Worm (Caenorhabditis elegans) whole organism, young adult: ENCODE results near the gene nac-3.

Experiments
- D2030.7 ChIP-seq: fragments of 200-800 bp; sonication (Bioruptor generic); IDR thresholded peaks from 2 replicates; pipeline ENCODE4 v1.3.6; 2022; ENCODE audit warnings: missing genetic modification reagents, missing genetic modification characterization, missing compliant biosample characterization
- hmg-20 ChIP-seq: fragments of 200-800 bp; sonication (Bioruptor generic); IDR thresholded peaks from 2 replicates; pipeline ENCODE4 v1.3.6; 2022; ENCODE audit warnings: missing genetic modification reagents, missing genetic modification characterization, missing compliant biosample characterization
- nfya-2 ChIP-seq: fragments of 200-800 bp; sonication (Bioruptor generic); IDR thresholded peaks from 2 replicates; pipeline ENCODE4 v1.3.6; 2022; ENCODE audit warnings: missing genetic modification reagents, missing genetic modification characterization, missing compliant biosample characterization
- nhr-179 ChIP-seq: sonication (generic microtip); optimal IDR thresholded peaks from 2 replicates; lab custom pipeline; 2016; ENCODE audit warnings: mild to moderate bottlenecking, missing genetic modification characterization, missing compliant biosample characterization
- snpc-4 ChIP-seq, 5 experiments: fragments of 150-350 bp in 1 of 5; sonication (generic microtip) in 4 of 5; optimal IDR thresholded peaks; 2 replicates each; lab custom pipeline; 2014 to 2018; ENCODE audit warnings: missing genetic modification characterization in 5 of 5, missing biosample characterization in 3 of 5, antibody characterized with exemption in 2 of 5, mild to moderate bottlenecking in 2 of 5, missing compliant biosample characterization in 2 of 5, missing genotype in 2 of 5, moderate library complexity in 2 of 5, missing genetic modification reagents in 1 of 5
- unc-62 ChIP-seq: fragments of 150-350 bp; optimal IDR thresholded peaks from 2 replicates; lab custom pipeline; 2014; ENCODE audit warnings: missing biosample characterization, missing genetic modification reagents, missing genetic modification characterization
- ztf-28 ChIP-seq: fragments of 200-800 bp; sonication (Bioruptor generic); IDR thresholded peaks from 2 replicates; pipeline ENCODE4 v1.3.6; 2022; ENCODE audit warnings: missing genetic modification reagents, missing genetic modification characterization, missing compliant biosample characterization

- no peak for TF ChIP-seq ztf-28 (GFP tag; lab: Robert Waterston, UW)
- TF ChIP-seq D2030.7 (GFP tag; lab: Robert Waterston, UW), result no peak
- TF ChIP-seq snpc-4 (GFP tag; optimal IDR thresholded peaks at IDR 0.05; lab: Kevin White, UChicago), result no peak
- no peak for TF ChIP-seq snpc-4 (tag; optimal IDR thresholded peaks at IDR 0.05; lab: Kevin White, UChicago)
- no peak for TF ChIP-seq hmg-20 (GFP tag; lab: Robert Waterston, UW)
- no peak for TF ChIP-seq unc-62 (GFP tag; lab: Kevin White, UChicago)
- TF ChIP-seq nfya-2, result no peak
- no peak for TF ChIP-seq nhr-179
These were observed 36.3 kb downstream of the nac-3 start, which contains the start of gene epac-1 for ce11 chrIII:10188912-10189311.
